Worm (Caenorhabditis elegans): ENCODE data around the gene srh-75.

The srh-75 gene

ce11 chrV:11075209-11076027 lies 18.5 kb upstream of the srh-75 start (continued):
- TF ChIP-seq Y56A3A.18 (GFP tag; IDR thresholded peaks at IDR 0.05) = peak; percentile 42; the same call in 1 of the 2 replicates
- TF ChIP-seq somi-1 (GFP tag; optimal IDR thresholded peaks at IDR 0.05) = peak; percentile 23
- TF ChIP-seq lin-26 (GFP tag; IDR thresholded peaks at IDR 0.05) = peak; percentile 15; the same call in 1 of the 2 replicates
- no peak; the same call in 1 of the 2 replicates for TF ChIP-seq ekl-4 (GFP tag; IDR thresholded peaks at IDR 0.05)
- TF ChIP-seq dox-1 (GFP tag; IDR thresholded peaks at IDR 0.05) = no peak
- TF ChIP-seq B0035.1 (tag; optimal IDR thresholded peaks at IDR 0.05) = no peak
- no peak for TF ChIP-seq attf-6 (GFP tag; IDR thresholded peaks at IDR 0.05)
- TF ChIP-seq mcd-1 (GFP tag; IDR thresholded peaks at IDR 0.05) = peak; percentile 43; the same call in 1 of the 2 replicates
- no peak for TF ChIP-seq aptf-3 (GFP tag; IDR thresholded peaks at IDR 0.05)
- TF ChIP-seq zfh-2 (GFP tag; conservative IDR thresholded peaks at IDR 0.05) = peak; percentile 91

- TF ChIP-seq chd-7 (tag; optimal IDR thresholded peaks at IDR 0.05) (peak; percentile 7), ets-4 (GFP tag; optimal IDR thresholded peaks at IDR 0.05) (no peak), let-526 (GFP tag; IDR thresholded peaks at IDR 0.05) (no peak), repo-1 (tag; optimal IDR thresholded peaks at IDR 0.05) (peak; percentile 8), pbrm-1 (GFP tag; IDR thresholded peaks at IDR 0.05) (0 out of 2 replicates have a peak, but pooled peaks have one; percentile 24)
Measured at ce11 chrV:11074448-11074847, 17.5 kb upstream of the srh-75 start, which contains the start of gene act-3. act-3 (minus strand) TSS chrV:11074498.

- no peak for TF ChIP-seq lir-1 (GFP tag; conservative IDR thresholded peaks at IDR 0.05)
- no peak for TF ChIP-seq rcor-1 (GFP tag; IDR thresholded peaks at IDR 0.05)
- TF ChIP-seq gei-17 (GFP tag; optimal IDR thresholded peaks at IDR 0.05) = no peak
- TF ChIP-seq ceh-91 (GFP tag; IDR thresholded peaks at IDR 0.05) = no peak
- TF ChIP-seq ceh-79 (tag; optimal IDR thresholded peaks at IDR 0.05) = no peak
- TF ChIP-seq ets-4 (GFP tag; optimal IDR thresholded peaks at IDR 0.05) = no peak
- TF ChIP-seq him-1 (tag; optimal IDR thresholded peaks at IDR 0.05) = no peak
- TF ChIP-seq ztf-26 (tag; optimal IDR thresholded peaks at IDR 0.05) = no peak
- TF ChIP-seq lsl-1 (GFP tag; optimal IDR thresholded peaks at IDR 0.05) = no peak
- TF ChIP-seq repo-1 (tag; optimal IDR thresholded peaks at IDR 0.05) = no peak
- no peak for TF ChIP-seq madf-10 (tag; optimal IDR thresholded peaks at IDR 0.05)
- TF ChIP-seq ceh-58 (GFP tag; IDR thresholded peaks at IDR 0.05) = no peak
Measured at ce11 chrV:11073354-11073753, 16.4 kb upstream of the srh-75 start.

- TF ChIP-seq ekl-4 (GFP tag; IDR thresholded peaks at IDR 0.05) (peak; percentile 45; the same call in 1 of the 2 replicates), F57A8.1 (GFP tag; optimal IDR thresholded peaks at IDR 0.05) (no peak), Y53G8AR.9 (GFP tag; conservative IDR thresholded peaks at IDR 0.05) (0 out of 2 replicates have a peak, but pooled peaks have one; percentile 22)
Measured at ce11 chrV:11071453-11071852, 14.5 kb upstream of the srh-75 start.

- no peak for TF ChIP-seq athp-1 (tag; optimal IDR thresholded peaks at IDR 0.05)
- no peak for TF ChIP-seq ceh-100 (GFP tag; IDR thresholded peaks at IDR 0.05)
- TF ChIP-seq lag-1 (GFP tag; IDR thresholded peaks at IDR 0.05) = no peak
- peak; percentile 77 for TF ChIP-seq nhr-80 (tag; optimal IDR thresholded peaks at IDR 0.05)
- no peak for TF ChIP-seq hrde-1 (tag; optimal IDR thresholded peaks at IDR 0.05; ENCODE audit: borderline replicate concordance)
Measured at ce11 chrV:11070388-11070787, 13.4 kb upstream of the srh-75 start.
